Fruit fly (Drosophila melanogaster) whole organism, wandering third instar larva: ENCODE results near the gene CG5783.

Experiments used
- Abd-B ChIP-seq: fragments of >200 bp; optimal IDR thresholded peaks from 2 replicates; lab custom pipeline; 2017; ENCODE audit warnings: missing biosample characterization, missing genetic modification characterization
- CG32264 ChIP-seq: fragments of 200-800 bp; sonication (Bioruptor generic); optimal IDR thresholded peaks from 2 replicates; lab custom pipeline; 2016; ENCODE audit warnings: missing biosample characterization, missing genetic modification characterization
- CG9705 ChIP-seq: fragments of 200-800 bp; sonication (Bioruptor generic); optimal IDR thresholded peaks from 2 replicates; lab custom pipeline; 2018; ENCODE audit warnings: missing biosample characterization, mild to moderate bottlenecking, missing genetic modification characterization
- CrebA ChIP-seq: fragments of 200-800 bp; sonication (Bioruptor generic); optimal IDR thresholded peaks from 2 replicates; lab custom pipeline; 2016; ENCODE audit warnings: missing biosample characterization, mild to moderate bottlenecking, missing genetic modification characterization, borderline replicate concordance
- Dfd ChIP-seq: fragments of >200 bp; optimal IDR thresholded peaks from 2 replicates; lab custom pipeline; 2017; ENCODE audit warnings: missing biosample characterization, missing genetic modification characterization
- Dif ChIP-seq: fragments of 200-275, 200-300 bp; sonication (Bioruptor generic); optimal IDR thresholded peaks from 2 replicates; lab custom pipeline; 2018; ENCODE audit warnings: missing biosample characterization, missing genetic modification characterization; ENCODE audit not compliant: partially characterized antibody
- GATAd ChIP-seq: sonication (Bioruptor generic); optimal IDR thresholded peaks from 2 replicates; lab custom pipeline; 2016; ENCODE audit warnings: missing biosample characterization, missing genetic modification characterization
- HLH106 ChIP-seq: fragments of 200-800 bp; optimal IDR thresholded peaks from 3 replicates; lab custom pipeline; 2019; ENCODE audit warnings: missing biosample characterization, mild to moderate bottlenecking, missing genetic modification characterization, moderate library complexity
- Hnf4 ChIP-seq: fragments of 200-800 bp; sonication (Bioruptor generic); optimal IDR thresholded peaks from 2 replicates; lab custom pipeline; 2016; ENCODE audit warnings: missing biosample characterization, mild to moderate bottlenecking, missing genetic modification characterization
- Hr78 ChIP-seq: fragments of >200 bp; optimal IDR thresholded peaks from 2 replicates; lab custom pipeline; 2017; ENCODE audit warnings: missing biosample characterization, missing genetic modification characterization
- Hr83 ChIP-seq: fragments of 200-300 bp; sonication (Bioruptor generic); optimal IDR thresholded peaks from 2 replicates; lab custom pipeline; 2016; ENCODE audit warnings: missing biosample characterization, mild to moderate bottlenecking, missing genetic modification characterization, moderate library complexity; ENCODE audit not compliant: poor library complexity, severe bottlenecking
- Jra ChIP-seq: sonication (Bioruptor generic); optimal IDR thresholded peaks from 2 replicates; lab custom pipeline; 2016; ENCODE audit warnings: missing biosample characterization, missing genetic modification characterization
- Mio ChIP-seq: sonication (Bioruptor generic); optimal IDR thresholded peaks from 2 replicates; lab custom pipeline; 2016; ENCODE audit warnings: missing biosample characterization, missing genetic modification characterization
- Myc ChIP-seq: fragments of >200 bp; optimal IDR thresholded peaks from 2 replicates; lab custom pipeline; 2017
- N ChIP-seq: fragments of >200 bp; optimal IDR thresholded peaks from 2 replicates; lab custom pipeline; 2018; ENCODE audit warnings: missing biosample characterization, missing external identifiers, missing genetic modification characterization
- OdsH ChIP-seq: fragments of 200-800 bp; sonication (Bioruptor generic); optimal IDR thresholded peaks from 2 replicates; lab custom pipeline; 2016; ENCODE audit warnings: missing biosample characterization, mild to moderate bottlenecking, missing genetic modification characterization
- Rel ChIP-seq, 2 experiments: fragments of 200-800 bp; sonication (Bioruptor generic) in 1 of 2; optimal IDR thresholded peaks; 2 replicates in 1 of 2; 3 replicates in 1 of 2; lab custom pipeline; 2016 to 2019; ENCODE audit warnings: mild to moderate bottlenecking in 2 of 2, missing biosample characterization in 2 of 2, missing genetic modification characterization in 2 of 2, moderate library complexity in 1 of 2
- Sp1 ChIP-seq: fragments of 200-800 bp; sonication (Bioruptor generic); optimal IDR thresholded peaks from 3 replicates; lab custom pipeline; 2019; ENCODE audit warnings: missing biosample characterization, mild to moderate bottlenecking, missing genetic modification characterization, moderate library complexity
- Vsx2 ChIP-seq: fragments of 200-300, 225-300 bp; sonication (Bioruptor generic); optimal IDR thresholded peaks from 2 replicates; lab custom pipeline; 2018; ENCODE audit warnings: missing biosample characterization, missing genetic modification characterization; ENCODE audit not compliant: partially characterized antibody
- br ChIP-seq: fragments of 200-800 bp; sonication (Bioruptor generic); optimal IDR thresholded peaks from 2 replicates; lab custom pipeline; 2016; ENCODE audit warnings: missing biosample characterization, missing genetic modification characterization
- brk ChIP-seq: fragments of 200-800 bp; sonication (Bioruptor generic); optimal IDR thresholded peaks from 2 replicates; lab custom pipeline; 2016; ENCODE audit warnings: missing biosample characterization, mild to moderate bottlenecking, missing genetic modification characterization
- dl ChIP-seq, 2 experiments: fragments of 175-275, 200-275 bp in 1 of 2; fragments of 200-275 bp in 1 of 2; sonication (Bioruptor generic); optimal IDR thresholded peaks; lab custom pipeline; 2018; ENCODE audit warnings: mild to moderate bottlenecking in 2 of 2, missing biosample characterization in 2 of 2, missing genetic modification characterization in 2 of 2, moderate library complexity in 2 of 2; ENCODE audit not compliant: partially characterized antibody in 2 of 2, insufficient read depth in 1 of 2
- dmrt93B ChIP-seq: fragments of 200-800 bp; sonication (Bioruptor generic); optimal IDR thresholded peaks from 2 replicates; lab custom pipeline; 2018; ENCODE audit warnings: missing biosample characterization, mild to moderate bottlenecking, missing genetic modification characterization
- dsf ChIP-seq: sonication (Bioruptor generic); optimal IDR thresholded peaks from 2 replicates; lab custom pipeline; 2016; ENCODE audit warnings: missing biosample characterization, missing genetic modification characterization, borderline replicate concordance
- ey ChIP-seq: fragments of 200-800 bp; sonication (Bioruptor generic); optimal IDR thresholded peaks from 2 replicates; lab custom pipeline; 2016; ENCODE audit warnings: missing biosample characterization, missing genetic modification characterization
- foxo ChIP-seq, 2 experiments: fragments of 200-800 bp; sonication (Bioruptor generic); optimal IDR thresholded peaks; 2 replicates in 1 of 2; 3 replicates in 1 of 2; lab custom pipeline; 2016 to 2017; ENCODE audit warnings: missing biosample characterization in 2 of 2, missing genetic modification characterization in 2 of 2
- fru ChIP-seq: fragments of 200-800 bp; sonication (Bioruptor generic); optimal IDR thresholded peaks from 3 replicates; lab custom pipeline; 2016; ENCODE audit warnings: missing biosample characterization, mild to moderate bottlenecking, missing genetic modification characterization
- h ChIP-seq: fragments of 200-800 bp; sonication (Bioruptor generic); optimal IDR thresholded peaks from 3 replicates; lab custom pipeline; 2016; ENCODE audit warnings: missing biosample characterization, mild to moderate bottlenecking, missing genetic modification characterization
- jim ChIP-seq: fragments of 175-275, 200-325 bp; sonication (Bioruptor generic); optimal IDR thresholded peaks from 2 replicates; lab custom pipeline; 2016; ENCODE audit warnings: missing biosample characterization, mild to moderate bottlenecking, missing genetic modification characterization
- lola ChIP-seq: fragments of >200 bp; optimal IDR thresholded peaks from 2 replicates; lab custom pipeline; 2017; ENCODE audit warnings: missing biosample characterization, missing genetic modification characterization
- pan ChIP-seq: fragments of >200 bp; optimal IDR thresholded peaks from 2 replicates; lab custom pipeline; 2017
- psq ChIP-seq: fragments of 200-800 bp; sonication (Bioruptor generic); optimal IDR thresholded peaks from 3 replicates; lab custom pipeline; 2017; ENCODE audit warnings: missing biosample characterization, mild to moderate bottlenecking, missing genetic modification characterization, moderate library complexity
- rgr ChIP-seq: fragments of 200-800 bp; sonication (Bioruptor generic); optimal IDR thresholded peaks from 3 replicates; lab custom pipeline; 2016; ENCODE audit warnings: missing biosample characterization, mild to moderate bottlenecking, missing genetic modification characterization
- sage ChIP-seq: fragments of 200-800 bp; sonication (Bioruptor generic); optimal IDR thresholded peaks from 2 replicates; lab custom pipeline; 2016; ENCODE audit warnings: missing biosample characterization, mild to moderate bottlenecking, missing genetic modification characterization
- sv ChIP-seq: fragments of 200-800 bp; sonication (Bioruptor generic); optimal IDR thresholded peaks from 3 replicates; lab custom pipeline; 2016; ENCODE audit warnings: missing biosample characterization, missing genetic modification characterization
- tai ChIP-seq: sonication (Bioruptor generic); optimal IDR thresholded peaks from 2 replicates; lab custom pipeline; 2016; ENCODE audit warnings: missing biosample characterization, missing genetic modification characterization
- usp ChIP-seq: fragments of >200 bp; optimal IDR thresholded peaks from 2 replicates; lab custom pipeline; 2017; ENCODE audit warnings: missing biosample characterization, missing genetic modification characterization
- woc ChIP-seq: sonication (Bioruptor generic); optimal IDR thresholded peaks from 2 replicates; lab custom pipeline; 2016; ENCODE audit warnings: missing biosample characterization, mild to moderate bottlenecking, missing genetic modification characterization

CG5783 gene

dm6 chr2L:18137591-18138247 lies 18.1 kb upstream of the CG5783 start, which contains the start of gene kel:
Gene kel (minus strand): TSS chr2L:18138083.
- peak; percentile 58 for TF ChIP-seq Sp1 (GFP tag; lab: Kevin White, UChicago)
- no peak for TF ChIP-seq Vsx2 (GFP tag; lab: Kevin White, UChicago)
- TF ChIP-seq HLH106 (tag; lab: Kevin White, UChicago) = peak; percentile 17
- TF ChIP-seq fru (GFP tag; lab: Kevin White, UChicago) = peak; percentile 33
- TF ChIP-seq dmrt93B (GFP tag; lab: Kevin White, UChicago) = no peak
- no peak for TF ChIP-seq Mio (GFP tag; lab: Kevin White, UChicago)
- no peak for TF ChIP-seq Abd-B (GFP tag; lab: Kevin White, UChicago)
- TF ChIP-seq sage (GFP tag; lab: Kevin White, UChicago) = no peak
- TF ChIP-seq N = no peak
- peak; percentile 19 for TF ChIP-seq Dif (GFP tag; lab: Kevin White, UChicago)
- peak; percentile 84 for TF ChIP-seq Hr83 (GFP tag; lab: Kevin White, UChicago)
- peak; percentile 43 for TF ChIP-seq h (GFP tag; lab: Kevin White, UChicago)
- no peak for TF ChIP-seq pan
- TF ChIP-seq Myc (lab: Kevin White, UChicago) = no peak
- no peak for TF ChIP-seq CrebA (GFP tag; lab: Kevin White, UChicago)
- TF ChIP-seq OdsH = peak; percentile 16
- no peak for TF ChIP-seq Rel (GFP tag; optimal IDR thresholded peaks at IDR 0.05; lab: Kevin White, UChicago)
- peak; percentile 30 for TF ChIP-seq Rel (tag; optimal IDR thresholded peaks at IDR 0.05; lab: Kevin White, UChicago)
- no peak for TF ChIP-seq lola (GFP tag; lab: Kevin White, UChicago)
- no peak for TF ChIP-seq GATAd (GFP tag; lab: Kevin White, UChicago)
- TF ChIP-seq woc = peak; percentile 49
- TF ChIP-seq Hnf4 (GFP tag; lab: Kevin White, UChicago) = no peak
- TF ChIP-seq sv (GFP tag; lab: Kevin White, UChicago) = no peak
- TF ChIP-seq brk = no peak
- TF ChIP-seq Hr78 (GFP tag; lab: Kevin White, UChicago) = no peak
- TF ChIP-seq Dfd (GFP tag; lab: Kevin White, UChicago) = peak; percentile 60
- TF ChIP-seq CG9705 (GFP tag; lab: Kevin White, UChicago) = no peak
- peak; percentile 1 for TF ChIP-seq psq (GFP tag; lab: Kevin White, UChicago)
- TF ChIP-seq dl (GFP tag; optimal IDR thresholded peaks at IDR 0.05; lab: Kevin White, UChicago; ENCODE audit: insufficient read depth in 1 of 2, partially characterized antibody in 2 of 2) = no peak
- TF ChIP-seq ey (GFP tag; lab: Kevin White, UChicago) = no peak
- TF ChIP-seq tai (GFP tag; lab: Kevin White, UChicago) = no peak
- peak; percentile 41 for TF ChIP-seq br (GFP tag; lab: Kevin White, UChicago)
- TF ChIP-seq rgr = peak; percentile 61
- no peak for TF ChIP-seq Jra
- TF ChIP-seq foxo (GFP tag; optimal IDR thresholded peaks at IDR 0.05; lab: Kevin White, UChicago) = peak in 1 of 2 experiments; percentile 20

dm6 chr2L:18140544-18140943 lies 15.3 kb upstream of the CG5783 start:
- TF ChIP-seq rgr (no peak), Dfd (GFP tag; lab: Kevin White, UChicago) (peak; percentile 99)

dm6 chr2L:18141471-18142345 lies 14.1 kb upstream of the CG5783 start:
- TF ChIP-seq Vsx2 (GFP tag; lab: Kevin White, UChicago) = no peak
- no peak for TF ChIP-seq Abd-B (GFP tag; lab: Kevin White, UChicago)
- TF ChIP-seq fru (GFP tag; lab: Kevin White, UChicago) = peak; percentile 70
- TF ChIP-seq dmrt93B (GFP tag; lab: Kevin White, UChicago) = peak; percentile 27
- TF ChIP-seq sage (GFP tag; lab: Kevin White, UChicago) = no peak
- peak; percentile 63 for TF ChIP-seq HLH106 (tag; lab: Kevin White, UChicago)
- TF ChIP-seq CG32264 (GFP tag; lab: Kevin White, UChicago) = no peak
- peak; percentile 37 for TF ChIP-seq sv (GFP tag; lab: Kevin White, UChicago)
- no peak for TF ChIP-seq lola (GFP tag; lab: Kevin White, UChicago)
- no peak for TF ChIP-seq dsf
- peak; percentile 65 for TF ChIP-seq Sp1 (GFP tag; lab: Kevin White, UChicago)
- peak; percentile 8 for TF ChIP-seq Dfd (GFP tag; lab: Kevin White, UChicago)
- TF ChIP-seq N = no peak
- peak; percentile 67 for TF ChIP-seq rgr
- TF ChIP-seq tai (GFP tag; lab: Kevin White, UChicago) = no peak
- no peak for TF ChIP-seq CrebA (GFP tag; lab: Kevin White, UChicago)
- peak; percentile 56 for TF ChIP-seq brk
- peak; percentile 72 for TF ChIP-seq Hnf4 (GFP tag; lab: Kevin White, UChicago)
- TF ChIP-seq h (GFP tag; lab: Kevin White, UChicago) = peak; percentile 78
- no peak for TF ChIP-seq Jra
- no peak for TF ChIP-seq Rel (GFP tag; optimal IDR thresholded peaks at IDR 0.05; lab: Kevin White, UChicago)
- TF ChIP-seq Rel (tag; optimal IDR thresholded peaks at IDR 0.05; lab: Kevin White, UChicago) = peak; percentile 40
- TF ChIP-seq OdsH = peak; percentile 66
- no peak for TF ChIP-seq Myc (lab: Kevin White, UChicago)
- TF ChIP-seq Hr78 (GFP tag; lab: Kevin White, UChicago) = no peak
- TF ChIP-seq jim (GFP tag; lab: Kevin White, UChicago) = no peak
- peak in 1 of 2 experiments; percentile 73 for TF ChIP-seq foxo (GFP tag; optimal IDR thresholded peaks at IDR 0.05; lab: Kevin White, UChicago)
- TF ChIP-seq GATAd (GFP tag; lab: Kevin White, UChicago) = no peak
- no peak for TF ChIP-seq CG9705 (GFP tag; lab: Kevin White, UChicago)
- no peak for TF ChIP-seq usp
- TF ChIP-seq Mio (GFP tag; lab: Kevin White, UChicago) = no peak
- peak; percentile 26 for TF ChIP-seq woc
